Fruit fly (Drosophila melanogaster) whole organism, embryonic: Measurements from ENCODE around the gene CG7179.

Experiments
- Abd-B ChIP-seq: fragments of 200-800 bp; sonication (Bioruptor generic); optimal IDR thresholded peaks from 2 replicates; lab custom pipeline; 2018; ENCODE audit warnings: missing biosample characterization, mild to moderate bottlenecking, missing genetic modification characterization, moderate library complexity
- CG11504 ChIP-seq: fragments of 200-800 bp; sonication (Bioruptor generic); optimal IDR thresholded peaks from 3 replicates; lab custom pipeline; 2019; ENCODE audit warnings: missing biosample characterization, mild to moderate bottlenecking, missing genetic modification characterization, moderate library complexity
- CG11695 ChIP-seq: fragments of 200-800 bp; sonication (Bioruptor generic); IDR thresholded peaks from 3 replicates; pipeline ENCODE4 v1.3.6; 2022; ENCODE audit warnings: missing biosample characterization, missing genetic modification characterization
- CG11723 ChIP-seq: fragments of 200-800 bp; sonication (Bioruptor generic); optimal IDR thresholded peaks from 2 replicates; lab custom pipeline; 2017; ENCODE audit warnings: missing biosample characterization, mild to moderate bottlenecking, missing genetic modification characterization
- CG13287 ChIP-seq: fragments of 200-800 bp; sonication (Bioruptor generic); IDR thresholded peaks from 2 replicates; pipeline ENCODE4 v1.3.6; 2022; ENCODE audit warnings: missing biosample characterization, missing genetic modification characterization; ENCODE audit not compliant: partially characterized antibody
- CG13894 ChIP-seq: fragments of 200-800 bp; sonication (Bioruptor generic); optimal IDR thresholded peaks from 3 replicates; lab custom pipeline; 2018; ENCODE audit warnings: missing biosample characterization, mild to moderate bottlenecking, missing genetic modification characterization, moderate library complexity
- CG16813 ChIP-seq: fragments of 200-800 bp; sonication (Bioruptor generic); IDR thresholded peaks from 3 replicates; pipeline ENCODE4 v1.3.6; 2022; ENCODE audit warnings: missing biosample characterization, missing genetic modification characterization; ENCODE audit not compliant: partially characterized antibody
- CG17186 ChIP-seq: fragments of 200-800 bp; sonication (Bioruptor generic); optimal IDR thresholded peaks from 3 replicates; lab custom pipeline; 2017; ENCODE audit warnings: missing biosample characterization, missing genetic modification reagents, missing genetic modification characterization
- CG17361 ChIP-seq: fragments of 200-800 bp; sonication (Bioruptor generic); IDR thresholded peaks from 3 replicates; pipeline ENCODE4 v1.3.6; 2022; ENCODE audit warnings: missing biosample characterization, missing genetic modification characterization
- CG2199 ChIP-seq: fragments of 200-800 bp; sonication (Bioruptor generic); IDR thresholded peaks from 3 replicates; pipeline ENCODE4 v1.3.6; 2022; ENCODE audit warnings: missing biosample characterization, missing genetic modification characterization
- CG31441 ChIP-seq: fragments of 200-800 bp; sonication (Bioruptor generic); IDR thresholded peaks from 2 replicates; pipeline ENCODE4 v1.3.6; 2022; ENCODE audit warnings: missing biosample characterization, missing genetic modification characterization
- CG32767 ChIP-seq: fragments of 200-800 bp; sonication (Bioruptor generic); IDR thresholded peaks from 2 replicates; pipeline ENCODE4 v1.3.6; 2022; ENCODE audit warnings: missing biosample characterization, missing genetic modification characterization
- CG6791 ChIP-seq: fragments of 200-800 bp; sonication (Bioruptor generic); IDR thresholded peaks from 3 replicates; pipeline ENCODE4 v1.3.6; 2022; ENCODE audit warnings: missing biosample characterization, missing genetic modification characterization; ENCODE audit not compliant: partially characterized antibody
- CG7357 ChIP-seq: fragments of 200-800 bp; sonication (Bioruptor generic); IDR thresholded peaks from 3 replicates; pipeline ENCODE4 v1.3.6; 2022; ENCODE audit warnings: missing biosample characterization, missing genetic modification characterization
- Ets65A ChIP-seq: fragments of 200-800 bp; sonication (Bioruptor generic); peaks from one replicate; lab custom pipeline; 2016; ENCODE audit warnings: missing biosample characterization, missing genetic modification characterization
- HLHmδ ChIP-seq: fragments of 200-800 bp; sonication (Bioruptor generic); optimal IDR thresholded peaks from 2 replicates; lab custom pipeline; 2018; ENCODE audit warnings: missing biosample characterization, mild to moderate bottlenecking, missing genetic modification characterization, moderate library complexity
- Hr51 ChIP-seq, 2 experiments: fragments of 200-800 bp; sonication (Bioruptor generic); optimal IDR thresholded peaks; 2 replicates in 1 of 2; 3 replicates in 1 of 2; lab custom pipeline; 2016 to 2018; ENCODE audit warnings: missing biosample characterization in 2 of 2, missing genetic modification characterization in 2 of 2, mild to moderate bottlenecking in 1 of 2, moderate library complexity in 1 of 2
- Hsf ChIP-seq: fragments of 200-800 bp; sonication (Bioruptor generic); optimal IDR thresholded peaks from 3 replicates; lab custom pipeline; 2016; ENCODE audit warnings: missing biosample characterization, missing genetic modification characterization
- NC2β ChIP-seq: fragments of 200-800 bp; sonication (Bioruptor generic); optimal IDR thresholded peaks from 2 replicates; lab custom pipeline; 2016; ENCODE audit warnings: missing biosample characterization, missing genetic modification characterization
- Nf-YB ChIP-seq: fragments of 200-800 bp; sonication (Bioruptor generic); optimal IDR thresholded peaks from 3 replicates; lab custom pipeline; 2019; ENCODE audit warnings: missing biosample characterization, mild to moderate bottlenecking, missing genetic modification characterization, moderate library complexity
- Ptx1 ChIP-seq: fragments of 200-800 bp; sonication (Bioruptor generic); IDR thresholded peaks from 2 replicates; pipeline ENCODE4 v1.3.6; 2022; ENCODE audit warnings: missing biosample characterization, missing genetic modification characterization
- Sox102F ChIP-seq: fragments of 200-800 bp; sonication (Bioruptor generic); optimal IDR thresholded peaks from 2 replicates; lab custom pipeline; 2018; ENCODE audit warnings: missing biosample characterization, mild to moderate bottlenecking, missing genetic modification characterization, moderate library complexity
- Ssrp ChIP-seq: fragments of 200-800 bp; sonication (Bioruptor generic); optimal IDR thresholded peaks from 2 replicates; lab custom pipeline; 2018; ENCODE audit warnings: missing biosample characterization, mild to moderate bottlenecking, missing genetic modification characterization, moderate library complexity
- Xbp1 ChIP-seq: fragments of 200-800 bp; sonication (Bioruptor generic); optimal IDR thresholded peaks from 3 replicates; lab custom pipeline; 2016; ENCODE audit warnings: missing biosample characterization, mild to moderate bottlenecking, missing genetic modification characterization
- bab2 ChIP-seq: fragments of 200-800 bp; sonication (Bioruptor generic); optimal IDR thresholded peaks from 2 replicates; lab custom pipeline; 2016; ENCODE audit warnings: missing biosample characterization, missing genetic modification characterization
- bsh ChIP-seq, 2 experiments: fragments of 200-800 bp; sonication (Bioruptor generic); optimal IDR thresholded peaks; 2 replicates each; lab custom pipeline; 2017 to 2018; ENCODE audit warnings: mild to moderate bottlenecking in 2 of 2, missing biosample characterization in 2 of 2, missing genetic modification characterization in 2 of 2, moderate library complexity in 1 of 2
- gce ChIP-seq: fragments of 200-800 bp; sonication (Bioruptor generic); IDR thresholded peaks from 3 replicates; pipeline ENCODE4 v1.3.6; 2022; ENCODE audit warnings: missing biosample characterization, missing genetic modification characterization
- gem ChIP-seq: fragments of 200-800 bp; sonication (Bioruptor generic); optimal IDR thresholded peaks from 2 replicates; lab custom pipeline; 2019; ENCODE audit warnings: missing biosample characterization, mild to moderate bottlenecking, missing genetic modification characterization, moderate library complexity
- grau ChIP-seq: fragments of 200-800 bp; optimal IDR thresholded peaks from 3 replicates; lab custom pipeline; 2019; ENCODE audit warnings: missing biosample characterization, mild to moderate bottlenecking, missing genetic modification characterization, moderate library complexity
- h ChIP-seq: fragments of >200 bp; optimal IDR thresholded peaks from 2 replicates; lab custom pipeline; 2017
- ind ChIP-seq: fragments of 200-800 bp; sonication (Bioruptor generic); optimal IDR thresholded peaks from 3 replicates; lab custom pipeline; 2016; ENCODE audit warnings: missing biosample characterization, missing genetic modification characterization
- lab ChIP-seq: fragments of 200-800 bp; sonication (Bioruptor generic); optimal IDR thresholded peaks from 3 replicates; lab custom pipeline; 2017; ENCODE audit warnings: missing biosample characterization, missing genetic modification characterization, mild to moderate bottlenecking, moderate library complexity, missing genetic modification reagents
- lbe ChIP-seq: fragments of 200-800 bp; sonication (Bioruptor generic); optimal IDR thresholded peaks from 2 replicates; lab custom pipeline; 2016; ENCODE audit warnings: missing biosample characterization, mild to moderate bottlenecking, missing genetic modification characterization
- lilli ChIP-seq: fragments of 200-800 bp; sonication (Bioruptor generic); optimal IDR thresholded peaks from 3 replicates; lab custom pipeline; 2016; ENCODE audit warnings: missing biosample characterization, missing genetic modification characterization
- lola ChIP-seq, 3 experiments: fragments of >200 bp in 2 of 3; fragments of 200-800 bp in 1 of 3; sonication (Bioruptor generic) in 1 of 3; optimal IDR thresholded peaks; 2 replicates each; lab custom pipeline; 2017 to 2019; ENCODE audit warnings: missing biosample characterization in 3 of 3, missing genetic modification characterization in 3 of 3, mild to moderate bottlenecking in 1 of 3, moderate library complexity in 1 of 3
- mirr ChIP-seq: fragments of 200-800 bp; sonication (Bioruptor generic); optimal IDR thresholded peaks from 3 replicates; lab custom pipeline; 2018; ENCODE audit warnings: missing biosample characterization, mild to moderate bottlenecking, missing genetic modification characterization
- nmo ChIP-seq: fragments of 200-800 bp; sonication (Bioruptor generic); optimal IDR thresholded peaks from 2 replicates; lab custom pipeline; 2018; ENCODE audit warnings: missing biosample characterization, mild to moderate bottlenecking, missing genetic modification characterization, moderate library complexity
- pan ChIP-seq, 4 experiments: fragments of >200 bp in 3 of 4; fragments of 200-800 bp in 1 of 4; sonication (Bioruptor generic) in 1 of 4; optimal IDR thresholded peaks in 3 of 4; IDR thresholded peaks in 1 of 4; 2 replicates each; pipeline versions ENCODE4 v1.3.6 to Lab custom; 2017 to 2022; ENCODE audit warnings: missing biosample characterization in 2 of 4, missing genetic modification characterization in 2 of 4, mixed read lengths in 1 of 4
- pho ChIP-seq: fragments of 200-800 bp; sonication (Bioruptor generic); optimal IDR thresholded peaks from 2 replicates; lab custom pipeline; 2016; ENCODE audit warnings: missing biosample characterization, missing genetic modification characterization
- row ChIP-seq: fragments of 200-800 bp; sonication (Bioruptor generic); IDR thresholded peaks from 3 replicates; pipeline ENCODE4 v1.3.6; 2022; ENCODE audit warnings: missing biosample characterization, missing genetic modification characterization
- sc ChIP-seq, 3 experiments: fragments of >200 bp in 2 of 3; fragments of 200-800 bp in 1 of 3; sonication (Bioruptor generic) in 1 of 3; optimal IDR thresholded peaks; 2 replicates in 2 of 3; 3 replicates in 1 of 3; lab custom pipeline; 2017; ENCODE audit warnings: mild to moderate bottlenecking in 1 of 3, missing biosample characterization in 1 of 3, missing genetic modification characterization in 1 of 3, missing genetic modification reagents in 1 of 3
- sim ChIP-seq: fragments of 200-800 bp; sonication (Bioruptor generic); IDR thresholded peaks from 2 replicates; pipeline ENCODE4 v1.3.6; 2022; ENCODE audit warnings: missing biosample characterization, missing genetic modification characterization
- sqz ChIP-seq: fragments of 200-800 bp; sonication (Bioruptor generic); optimal IDR thresholded peaks from 3 replicates; lab custom pipeline; 2018; ENCODE audit warnings: missing biosample characterization, mild to moderate bottlenecking, missing genetic modification characterization
- tgo ChIP-seq: fragments of 200-800 bp; sonication (Bioruptor generic); IDR thresholded peaks from 3 replicates; pipeline ENCODE4 v1.3.6; 2022; ENCODE audit warnings: missing biosample characterization, missing genetic modification characterization
- trem ChIP-seq: fragments of 200-800 bp; optimal IDR thresholded peaks from 3 replicates; lab custom pipeline; 2019; ENCODE audit warnings: missing biosample characterization, mild to moderate bottlenecking, missing genetic modification characterization, moderate library complexity
- twi ChIP-seq: fragments of 200-800 bp; optimal IDR thresholded peaks from 2 replicates; lab custom pipeline; 2019; ENCODE audit warnings: missing biosample characterization, mild to moderate bottlenecking, missing genetic modification characterization, moderate library complexity

The CG7179 gene

DNA sequence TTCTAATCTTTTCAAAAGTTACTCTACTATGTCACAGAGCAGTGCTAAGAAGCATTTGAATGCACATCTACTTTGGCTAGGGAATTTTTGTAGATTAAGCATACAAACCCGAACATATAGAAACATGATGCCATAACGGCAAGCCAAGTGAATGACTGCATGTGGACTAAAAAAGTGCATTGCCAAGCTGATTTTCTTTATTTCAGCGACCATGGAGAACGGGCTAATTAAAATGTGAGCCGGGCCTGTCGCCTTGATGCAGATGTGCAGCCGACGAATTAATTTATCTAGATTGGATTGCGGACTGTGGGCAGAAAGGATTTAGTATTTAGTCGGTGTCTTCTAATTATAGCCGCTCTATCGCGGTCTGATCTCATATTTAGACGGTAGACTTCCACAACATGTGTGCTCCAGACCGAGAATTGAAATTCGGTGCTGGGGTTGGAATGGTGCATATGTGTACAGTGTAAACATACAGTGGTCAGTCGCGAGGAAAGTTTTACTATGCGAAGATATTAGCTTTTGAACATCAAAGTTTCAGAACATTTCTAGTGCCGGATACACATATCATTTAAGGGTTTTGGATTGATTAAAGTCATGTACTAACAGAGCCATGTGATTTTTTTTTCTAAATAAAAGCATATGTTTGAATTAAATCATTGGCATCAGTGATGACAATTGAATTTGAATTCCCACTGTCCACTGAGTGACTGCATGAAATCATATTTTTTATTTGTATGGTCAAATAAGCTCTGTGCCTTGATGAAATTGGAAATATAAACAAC is 34.9 kb upstream of the CG7179 start (continued):
- TF ChIP-seq CG11504 (tag; lab: Kevin White, UChicago) = peak; percentile 62
- TF ChIP-seq CG13287 (GFP tag; lab: Robert Waterston, UW) = no peak
- 0 out of 3 replicates have a peak, but pooled peaks have one; percentile 13 for TF ChIP-seq tgo
- peak; percentile 8 for TF ChIP-seq ind (GFP tag; lab: Kevin White, UChicago)
- peak; percentile 27 for TF ChIP-seq Xbp1
- peak; percentile 72 for TF ChIP-seq Ets65A (GFP tag; lab: Kevin White, UChicago)
- TF ChIP-seq CG13894 (tag; lab: Kevin White, UChicago) = no peak
- no peak for TF ChIP-seq sim (GFP tag; lab: Robert Waterston, UW)
- no peak for TF ChIP-seq Abd-B (GFP tag; lab: Kevin White, UChicago)
- no peak for TF ChIP-seq sc (optimal IDR thresholded peaks at IDR 0.05; lab: Kevin White, UChicago)
- peak; percentile 11 for TF ChIP-seq sc (GFP tag; optimal IDR thresholded peaks at IDR 0.05; lab: Kevin White, UChicago)
- no peak for TF ChIP-seq CG32767 (GFP tag; lab: Robert Waterston, UW)
- peak; percentile 39; the same call in 1 of the 3 replicates for TF ChIP-seq CG17361 (GFP tag; lab: Robert Waterston, UW)
- no peak for TF ChIP-seq CG17186
- TF ChIP-seq CG2199 (GFP tag; lab: Robert Waterston, UW) = peak; percentile 77; the same call in 2 of the 3 replicates
- TF ChIP-seq grau (tag; lab: Kevin White, UChicago) = peak; percentile 56
- TF ChIP-seq Hr51 (GFP tag; optimal IDR thresholded peaks at IDR 0.05; lab: Kevin White, UChicago) = peak in 1 of 2 experiments; percentile 34
- TF ChIP-seq bab2 = no peak
- peak; percentile 18 for TF ChIP-seq Ssrp (tag; lab: Kevin White, UChicago)
- peak; percentile 49 for TF ChIP-seq gem (tag; lab: Kevin White, UChicago)
- peak; percentile 18 for TF ChIP-seq lilli
- TF ChIP-seq Hsf (GFP tag; lab: Kevin White, UChicago) = peak; percentile 6
- 0 out of 2 replicates have a peak, but pooled peaks have one; percentile 10 for TF ChIP-seq CG31441 (GFP tag; lab: Robert Waterston, UW)
- TF ChIP-seq twi (tag; lab: Kevin White, UChicago) = peak; percentile 99
- TF ChIP-seq Nf-YB = peak; percentile 5
- TF ChIP-seq trem = peak; percentile 0
- TF ChIP-seq lab (GFP tag; lab: Kevin White, UChicago) = no peak
- peak in 1 of 2 experiments; percentile 36 for TF ChIP-seq bsh (GFP tag; optimal IDR thresholded peaks at IDR 0.05; lab: Kevin White, UChicago)
- TF ChIP-seq nmo = peak; percentile 1
- peak; percentile 18 for TF ChIP-seq Sox102F (GFP tag; lab: Kevin White, UChicago)
- no peak for TF ChIP-seq CG11723 (GFP tag; lab: Kevin White, UChicago)
- TF ChIP-seq row (GFP tag; lab: Robert Waterston, UW) = peak; percentile 37
- no peak for TF ChIP-seq pho (GFP tag; lab: Kevin White, UChicago)
- peak in 1 of 3 experiments; percentile 9 for TF ChIP-seq lola (GFP tag; optimal IDR thresholded peaks at IDR 0.05; lab: Kevin White, UChicago)

DNA sequence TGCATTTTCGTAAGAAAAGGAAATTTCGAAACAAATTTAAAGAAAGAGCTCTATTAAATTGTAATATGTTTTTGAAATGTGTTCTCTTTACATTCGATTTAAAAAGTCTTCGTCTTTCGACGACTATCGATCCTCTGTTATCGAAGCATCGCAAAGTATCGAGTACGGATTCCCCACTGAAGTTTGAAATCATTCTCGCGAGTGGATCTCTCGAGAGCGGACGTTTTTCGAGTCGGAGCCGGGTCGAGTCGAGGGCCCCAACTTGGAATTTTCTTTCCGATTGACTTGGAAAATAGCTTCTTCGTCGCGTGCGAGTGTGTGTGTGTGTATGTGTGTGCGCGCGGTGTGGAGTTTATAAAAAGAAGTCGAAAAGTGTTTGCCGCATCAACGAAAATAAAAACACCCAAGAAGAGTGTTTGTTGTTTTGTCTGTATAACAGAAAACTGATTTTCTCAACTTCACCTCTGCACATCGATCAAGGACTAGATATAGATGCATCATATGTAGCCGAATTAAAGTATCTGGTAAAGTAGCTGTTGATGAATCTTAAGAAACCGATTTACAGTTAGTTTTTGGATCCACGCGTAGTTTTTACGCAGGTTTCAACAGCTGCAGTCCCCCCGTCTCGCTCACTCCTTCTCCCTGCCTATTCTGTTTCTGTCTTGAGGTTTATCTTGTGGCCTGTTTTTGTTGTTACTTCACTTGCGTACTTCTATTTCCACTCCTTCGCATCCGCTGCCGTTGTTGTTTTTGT is 33.6 kb upstream of the CG7179 start, which contains the start of gene LanB1:
Gene LanB1, plus strand, starts transcription at position 190 of the 754 bp plus-strand sequence.
- TF ChIP-seq gce (GFP tag; lab: Robert Waterston, UW) (peak; percentile 16; the same call in 1 of the 3 replicates), CG16813 (GFP tag; lab: Robert Waterston, UW) (peak; percentile 42), h (lab: Kevin White, UChicago) (no peak), HLHmδ (GFP tag; lab: Kevin White, UChicago) (peak; percentile 80), sqz (GFP tag; lab: Kevin White, UChicago) (peak; percentile 26), CG6791 (GFP tag; lab: Robert Waterston, UW) (peak; percentile 61; the same call in 2 of the 3 replicates), lbe (GFP tag; lab: Kevin White, UChicago) (no peak), CG7357 (GFP tag; lab: Robert Waterston, UW) (no peak), Ptx1 (GFP tag; lab: Robert Waterston, UW) (no peak), CG11695 (GFP tag; lab: Robert Waterston, UW) (no peak), NC2β (no peak), mirr (GFP tag; lab: Kevin White, UChicago) (no peak), pan (optimal IDR thresholded peaks at IDR 0.05; lab: Kevin White, UChicago) (no peak), pan (GFP tag; optimal IDR thresholded peaks at IDR 0.05 in 1 of 2, IDR thresholded peaks at IDR 0.05 in 1 of 2) (peak in 1 of 2 experiments; percentile 5)
